Worm (Caenorhabditis elegans): ENCODE measurements around the gene sre-37.
A peak's percentile ranks its signal among the peaks of the same experiment; 100 is the strongest.

Gene sre-37

DNA sequence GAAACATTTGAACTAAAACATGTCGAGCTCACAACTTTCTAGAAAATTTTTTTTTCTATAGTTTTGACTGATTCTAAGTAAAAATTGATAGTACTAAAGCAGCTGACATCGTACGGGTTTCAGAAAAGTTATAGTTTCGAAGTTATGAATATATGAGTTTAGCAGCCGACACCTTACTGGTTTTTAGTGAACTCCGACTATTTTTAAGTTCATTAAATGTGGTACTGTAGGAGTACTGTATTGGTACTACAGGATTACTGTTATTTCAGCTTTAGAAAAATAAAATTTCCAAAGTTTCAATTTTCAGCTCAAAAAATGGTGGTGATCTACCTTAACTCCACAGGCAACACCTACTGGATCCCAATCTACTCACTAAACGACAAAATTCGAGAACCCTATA, at the start of gene sre-37:
Gene sre-37 (plus strand): TSS at position 301 of the 400 bp plus-strand sequence.
- TF ChIP-seq hlh-13 (GFP tag; optimal IDR thresholded peaks at IDR 0.05) (no peak), ceh-18 (tag; optimal IDR thresholded peaks at IDR 0.05) (no peak), che-1 (tag; optimal IDR thresholded peaks at IDR 0.05) (no peak), pqm-1 (tag; optimal IDR thresholded peaks at IDR 0.05) (no peak), nhr-232 (tag; optimal IDR thresholded peaks at IDR 0.05) (no peak), K09A11.1 (tag; optimal IDR thresholded peaks at IDR 0.05; ENCODE audit: insufficient read depth) (no peak), ceh-14 (tag; optimal IDR thresholded peaks at IDR 0.05) (no peak), ceh-34 (tag; optimal IDR thresholded peaks at IDR 0.05) (no peak), ceh-2 (tag; optimal IDR thresholded peaks at IDR 0.05) (no peak), tbx-2 (tag; optimal IDR thresholded peaks at IDR 0.05) (no peak), nhr-11 (tag; optimal IDR thresholded peaks at IDR 0.05) (no peak), sox-2 (GFP tag; IDR thresholded peaks at IDR 0.05) (no peak), C08G9.2 (tag; optimal IDR thresholded peaks at IDR 0.05) (no peak)

DNA sequence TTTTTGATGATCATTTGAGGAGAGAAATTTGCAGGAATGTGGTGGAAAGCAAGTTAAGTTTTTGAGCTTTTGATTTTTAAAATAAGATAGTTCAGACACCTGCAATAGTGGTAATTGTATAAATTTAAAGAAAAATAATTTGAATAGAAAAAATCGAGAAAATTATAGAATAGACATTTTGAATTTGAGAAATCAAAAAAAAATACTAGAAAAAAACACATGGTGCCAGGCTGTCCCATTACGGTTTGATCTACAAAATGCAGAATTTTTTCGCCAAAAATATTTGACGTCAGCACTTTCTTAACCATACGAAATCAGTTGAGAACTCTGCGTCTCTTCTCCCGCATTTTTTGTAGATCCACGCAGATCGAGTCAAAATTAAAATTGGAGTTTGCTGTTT, 48.1 kb upstream of the sre-37 start, which contains the start of gene sre-27:
Gene sre-27 (minus strand): TSS at position 101 of the 400 bp plus-strand sequence.
- TF ChIP-seq ceh-34 (tag; optimal IDR thresholded peaks at IDR 0.05) (no peak), C38D4.7 (GFP tag; optimal IDR thresholded peaks at IDR 0.05) (no peak), fax-1 (tag; optimal IDR thresholded peaks at IDR 0.05) (no peak), lim-6 (tag; optimal IDR thresholded peaks at IDR 0.05) (no peak), ceh-30 (tag; optimal IDR thresholded peaks at IDR 0.05) (no peak), madf-2 (tag; optimal IDR thresholded peaks at IDR 0.05) (no peak), zip-5 (tag; optimal IDR thresholded peaks at IDR 0.05) (no peak), unc-42 (tag; optimal IDR thresholded peaks at IDR 0.05) (no peak), C08G9.2 (tag; optimal IDR thresholded peaks at IDR 0.05) (no peak), ref-2 (tag; optimal IDR thresholded peaks at IDR 0.05) (no peak)

DNA sequence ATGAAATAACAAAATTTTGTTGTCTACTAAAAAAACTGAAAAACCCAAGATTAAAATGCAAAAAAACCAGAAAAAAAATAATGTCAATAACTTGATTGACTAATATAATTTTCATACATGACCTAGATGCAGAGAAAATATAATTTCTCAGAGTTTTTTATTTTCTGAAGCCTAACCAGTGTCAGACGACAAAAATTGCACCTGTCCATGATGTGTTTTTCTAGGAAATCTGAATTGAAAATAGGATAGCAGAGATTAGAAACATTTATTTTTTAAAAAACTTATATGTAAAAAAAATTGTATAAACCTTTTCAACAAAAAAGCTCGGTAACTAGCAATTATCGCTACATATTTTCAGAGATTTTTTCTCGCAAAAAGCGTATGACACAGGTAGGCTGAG, 47.7 kb upstream of the sre-37 start:
- no peak for TF ChIP-seq ceh-22 (tag; optimal IDR thresholded peaks at IDR 0.05)

DNA sequence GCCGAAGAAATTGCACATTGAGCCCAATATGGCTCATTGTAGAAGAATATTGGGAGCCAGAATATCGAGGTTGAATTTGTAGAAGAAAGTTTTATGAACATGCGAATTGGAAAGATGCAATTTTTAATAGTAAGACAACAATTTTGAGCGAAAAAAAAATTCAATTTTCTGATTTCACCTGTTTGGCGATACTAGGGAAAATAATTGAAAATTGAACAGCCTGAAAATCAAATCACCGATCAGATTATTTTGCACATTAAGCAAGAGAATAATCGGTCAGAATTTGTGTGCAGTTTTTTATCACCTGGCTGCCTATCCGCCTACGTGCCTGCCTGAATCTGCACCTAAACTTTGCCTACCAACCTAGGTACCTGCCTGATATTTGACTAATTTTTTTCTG, 45.2 kb upstream of the sre-37 start, which contains the start of gene sre-26:
Gene sre-26 (minus strand): TSS at position 101 of the 400 bp plus-strand sequence.
- TF ChIP-seq C38D4.7 (GFP tag; optimal IDR thresholded peaks at IDR 0.05) (no peak), ceh-19 (GFP tag; optimal IDR thresholded peaks at IDR 0.05) (no peak), hlh-6 (tag; optimal IDR thresholded peaks at IDR 0.05) (no peak), T23F11.4 (GFP tag; optimal IDR thresholded peaks at IDR 0.05) (no peak), ceh-9 (tag; optimal IDR thresholded peaks at IDR 0.05) (no peak), pqm-1 (tag; optimal IDR thresholded peaks at IDR 0.05) (no peak), tbx-7 (tag; optimal IDR thresholded peaks at IDR 0.05) (no peak), ttx-3 (tag; optimal IDR thresholded peaks at IDR 0.05) (no peak), ztf-16 (tag; optimal IDR thresholded peaks at IDR 0.05) (no peak), ceh-14 (tag; optimal IDR thresholded peaks at IDR 0.05) (no peak), fkh-10 (GFP tag; optimal IDR thresholded peaks at IDR 0.05) (no peak), ceh-22 (tag; optimal IDR thresholded peaks at IDR 0.05) (no peak), K02D7.2 (tag; optimal IDR thresholded peaks at IDR 0.05) (no peak), madf-2 (tag; optimal IDR thresholded peaks at IDR 0.05) (no peak)

DNA sequence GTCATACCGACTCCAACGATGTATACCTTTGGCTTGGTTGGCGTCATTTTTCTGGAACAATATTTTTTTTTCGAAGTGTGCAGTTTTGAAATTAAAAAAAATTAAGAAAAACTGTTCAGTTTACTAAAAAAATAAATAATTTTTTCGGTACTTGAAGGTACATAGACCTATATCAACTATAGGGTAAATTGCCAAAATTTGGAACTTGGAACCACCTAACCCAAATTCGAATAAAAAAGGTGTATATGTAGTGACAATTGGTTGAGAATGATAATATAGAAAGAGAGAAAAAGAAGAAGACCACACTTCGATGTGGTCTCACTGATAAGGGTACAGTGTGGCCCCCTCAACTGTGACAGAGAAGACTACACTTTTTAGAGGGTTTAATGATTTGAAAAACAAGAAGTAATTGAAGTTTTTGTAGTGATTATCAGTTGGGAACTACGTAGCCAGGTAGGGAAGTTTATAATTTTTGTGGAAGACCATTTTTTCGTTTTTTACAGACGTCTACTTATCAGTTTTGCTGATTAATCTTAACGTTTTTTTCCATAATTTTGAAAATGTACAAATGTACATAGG, 39.9 kb upstream of the sre-37 start, which contains the start of gene daf-22:
Gene daf-22 (minus strand): TSS at position 51 of the 579 bp plus-strand sequence.
- no peak for TF ChIP-seq rnt-1 (tag; optimal IDR thresholded peaks at IDR 0.05)
- TF ChIP-seq elt-2 (tag; optimal IDR thresholded peaks at IDR 0.05) = peak; percentile 76
- TF ChIP-seq nfya-1 (tag; optimal IDR thresholded peaks at IDR 0.05) = no peak
- TF ChIP-seq ets-4 (tag; optimal IDR thresholded peaks at IDR 0.05) = no peak
- no peak for TF ChIP-seq C08G9.2 (tag; optimal IDR thresholded peaks at IDR 0.05)

Data from whole organism, late embryonic.